Fruit fly (Drosophila melanogaster) whole organism, larva: ENCODE measurements around the gene Cp18.

ENCODE experiments used
- noc ChIP-seq: fragments of 200-800 bp; sonication (Bioruptor generic); optimal IDR thresholded peaks from 3 replicates; lab custom pipeline; 2019; ENCODE audit warnings: missing biosample characterization, mild to moderate bottlenecking, missing genetic modification characterization, moderate library complexity

Cp18 gene

DNA sequence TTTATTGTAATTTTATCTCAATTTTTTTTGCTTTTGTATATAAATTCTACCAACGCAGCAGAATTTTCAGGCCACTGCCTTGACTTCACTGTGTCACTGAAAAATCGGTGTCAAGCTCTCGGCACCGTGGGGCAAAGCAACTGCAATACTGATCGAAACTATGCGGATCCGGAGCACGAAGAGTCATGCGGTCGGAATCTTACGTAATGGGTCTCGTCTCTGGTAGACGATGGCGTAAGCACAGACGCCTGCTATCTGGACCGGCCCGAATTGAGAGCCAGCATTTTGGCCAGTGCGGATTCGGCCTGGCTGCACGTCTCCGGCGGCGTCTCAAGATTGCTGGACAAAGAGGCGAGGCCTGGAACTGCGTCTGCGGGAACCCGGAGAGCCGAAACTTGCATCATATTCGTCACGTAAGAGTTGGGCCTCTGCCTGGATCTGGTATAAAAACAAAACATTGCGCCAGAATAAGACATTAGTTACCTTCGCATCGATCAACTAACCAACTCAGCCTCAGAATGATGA lies at the start of gene Cp18:
TSS of gene Cp18 (plus strand) at position 475 of the 525 bp plus-strand sequence.
- TF ChIP-seq noc (tag; lab: Kevin White, UChicago): no peak

DNA sequence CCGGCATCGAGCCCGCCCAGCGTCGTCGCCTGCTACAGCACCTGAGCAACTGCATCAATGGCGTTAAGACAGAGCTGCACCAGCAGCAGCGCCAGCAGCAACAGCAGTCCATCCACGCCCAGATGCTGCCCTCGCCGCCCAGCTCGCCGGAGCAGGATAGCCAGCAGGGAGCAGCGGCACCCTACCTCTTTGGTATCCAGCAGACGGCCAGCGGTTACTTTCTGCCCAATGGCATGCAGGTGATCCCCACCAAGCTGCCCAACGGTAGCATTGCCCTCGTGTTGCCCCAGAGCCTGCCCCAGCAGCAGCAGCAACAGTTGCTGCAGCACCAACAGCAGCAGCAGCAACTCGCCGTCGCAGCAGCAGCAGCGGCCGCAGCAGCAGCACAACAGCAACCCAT lies 48.8 kb upstream of the Cp18 start:
- no peak for TF ChIP-seq noc (tag; lab: Kevin White, UChicago)

DNA sequence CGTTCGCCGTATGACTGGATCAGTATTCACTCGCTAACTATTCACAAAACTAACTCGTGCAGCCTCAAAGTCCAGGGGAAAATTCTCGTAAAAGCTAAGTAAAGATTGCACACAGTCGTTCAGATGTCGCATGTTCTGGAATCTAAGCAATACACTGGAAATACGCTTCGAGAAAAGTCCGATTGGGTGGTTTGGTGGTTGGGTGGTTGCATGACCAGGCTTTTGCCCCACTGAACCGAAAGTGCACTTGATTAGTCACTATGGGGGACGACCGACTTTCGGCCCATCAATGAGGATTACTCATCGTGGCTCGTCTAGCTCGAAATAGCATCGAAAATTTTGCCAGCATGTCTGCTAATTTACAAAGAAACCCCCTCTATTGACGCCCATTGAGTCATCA lies 46.2 kb upstream of the Cp18 start:
- no peak for TF ChIP-seq noc (tag; lab: Kevin White, UChicago)

DNA sequence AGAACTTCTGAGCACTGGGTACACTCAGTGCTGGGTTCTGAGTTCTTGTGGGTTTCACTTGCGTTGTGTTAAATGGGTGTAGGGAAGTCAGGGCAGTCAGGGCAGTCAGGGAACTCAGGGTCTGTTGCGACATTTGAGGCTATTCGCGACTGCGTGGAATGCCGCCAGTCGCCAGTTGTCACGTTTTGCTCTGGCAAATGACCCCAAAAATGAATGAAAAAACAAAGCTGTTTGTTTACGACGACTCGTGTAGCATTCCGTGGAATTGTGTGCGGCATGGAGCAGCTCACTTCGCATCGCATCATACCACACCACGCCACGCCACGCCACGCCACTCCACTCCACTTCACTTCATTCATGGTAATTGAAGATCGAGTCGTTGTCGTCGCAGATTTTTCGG lies 45.3 kb upstream of the Cp18 start:
- TF ChIP-seq noc (tag; lab: Kevin White, UChicago): no peak

DNA sequence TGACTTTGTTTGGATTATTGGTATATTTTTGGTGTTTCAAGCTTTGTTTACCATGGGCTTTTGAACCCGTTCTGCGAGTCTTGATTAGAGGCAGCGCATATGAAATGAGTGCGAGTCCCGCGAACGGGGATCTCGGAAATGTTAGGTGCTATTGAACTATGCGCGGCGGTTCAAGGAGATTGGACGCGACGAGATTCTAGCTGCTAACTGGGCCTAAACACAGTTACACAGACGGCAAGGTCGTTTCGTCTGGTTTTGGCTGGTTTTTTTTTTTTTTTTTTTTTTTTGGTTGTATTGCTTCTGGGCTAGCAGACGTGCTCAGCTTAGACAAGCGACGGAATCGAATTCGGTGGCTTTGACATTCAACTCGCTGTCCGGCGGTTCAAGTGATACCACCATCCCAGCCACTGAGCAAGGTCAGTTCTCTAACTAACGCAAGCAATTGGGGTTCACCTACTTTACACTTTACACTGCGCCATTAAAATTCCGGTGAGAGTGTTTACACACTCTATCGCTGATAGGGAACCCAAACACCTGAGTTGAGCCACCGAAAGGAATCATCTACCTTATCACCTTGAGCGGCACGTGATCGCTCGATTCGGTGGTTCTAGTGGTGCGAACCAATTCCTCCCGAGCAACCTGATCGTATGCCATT lies 44.6 kb upstream of the Cp18 start:
- no peak for TF ChIP-seq noc (tag; lab: Kevin White, UChicago)

DNA sequence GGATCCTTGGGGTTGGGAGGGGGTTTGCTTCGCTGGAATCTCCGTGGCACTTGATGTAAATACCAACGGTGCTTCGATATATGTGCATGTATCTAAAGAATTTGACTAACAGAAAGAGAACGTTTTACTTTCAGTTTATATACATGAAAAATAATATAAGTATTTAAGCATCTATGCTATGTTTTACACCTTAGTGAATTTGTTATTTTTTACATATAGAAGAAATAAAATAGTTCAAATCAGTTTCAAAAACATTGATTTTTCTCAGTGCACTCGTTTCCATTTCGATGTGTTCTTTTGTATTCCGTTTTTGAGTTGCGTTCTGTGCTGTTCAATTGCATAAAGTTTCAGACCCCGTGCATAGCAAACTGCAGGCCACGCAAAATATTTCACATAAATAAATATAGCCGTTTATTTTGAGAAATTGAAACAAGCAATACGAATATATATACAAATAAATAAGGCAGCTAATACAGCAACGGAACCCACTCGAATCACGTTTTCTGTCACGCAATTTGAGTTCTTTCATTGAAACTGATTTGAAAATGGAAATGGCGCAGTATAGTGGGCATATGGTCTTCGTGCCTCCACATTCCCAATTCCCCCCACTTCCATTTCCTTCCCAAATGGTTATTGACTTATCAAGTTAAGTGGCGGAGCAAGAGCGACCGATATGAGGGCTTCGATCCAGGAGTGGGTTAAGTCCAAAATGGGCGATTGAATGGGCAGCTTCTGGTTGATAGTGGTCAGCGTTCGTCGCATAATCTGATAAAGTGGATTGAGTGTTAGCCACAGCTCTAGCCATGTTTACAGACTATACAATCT lies 43.8 kb upstream of the Cp18 start:
- TF ChIP-seq noc (tag; lab: Kevin White, UChicago): no peak

DNA sequence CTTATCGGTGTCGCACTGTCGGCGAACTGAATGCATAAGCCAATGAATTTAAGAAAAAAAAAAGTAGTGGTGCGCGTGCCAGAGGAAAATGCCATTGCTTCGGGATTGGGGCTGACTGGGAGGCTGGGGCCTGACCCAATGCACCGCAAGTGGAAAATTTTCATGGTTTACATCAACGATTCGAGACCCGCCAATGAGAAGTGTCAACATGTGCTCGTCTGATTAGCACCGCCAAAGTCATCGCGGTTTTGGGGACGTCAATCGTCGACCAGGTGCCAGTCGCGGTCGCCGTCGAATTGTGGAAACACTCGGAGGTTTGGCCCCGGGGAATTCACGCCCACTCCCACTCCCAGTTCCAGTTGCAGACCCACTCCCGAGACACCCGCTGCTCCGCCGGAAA lies 42.8 kb upstream of the Cp18 start:
- TF ChIP-seq noc (tag; lab: Kevin White, UChicago): no peak

DNA sequence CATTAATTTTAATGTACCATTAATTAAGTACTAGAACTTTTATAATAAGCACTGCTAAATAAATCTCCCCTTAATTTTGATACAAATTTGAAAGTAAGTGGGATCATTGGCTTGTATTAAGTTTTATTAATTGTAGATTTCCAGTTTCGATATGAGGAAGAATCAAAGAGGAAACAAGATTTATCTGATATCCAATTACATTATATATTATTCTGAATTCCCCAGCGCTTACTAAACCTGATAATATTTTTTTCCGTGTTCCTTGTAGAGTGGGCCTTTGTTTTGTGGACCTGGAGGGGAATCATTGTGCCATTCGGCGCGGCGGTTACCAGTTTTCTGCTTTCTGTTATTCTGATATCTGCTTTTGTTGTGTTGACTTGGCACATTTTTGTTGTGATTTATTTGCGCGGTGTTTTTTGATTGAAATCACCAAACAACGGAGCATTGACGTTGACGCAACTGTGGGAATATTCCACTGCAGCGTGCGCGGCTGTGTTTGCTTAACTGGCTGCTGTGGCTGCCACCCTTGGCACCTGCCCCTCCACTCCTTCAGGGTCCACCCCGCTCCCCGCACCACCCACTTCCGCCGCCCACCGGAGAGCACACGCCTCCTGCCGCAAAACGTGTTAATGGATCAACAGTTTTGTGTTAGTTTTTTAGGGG lies 42.0 kb upstream of the Cp18 start:
- no peak for TF ChIP-seq noc (tag; lab: Kevin White, UChicago)

DNA sequence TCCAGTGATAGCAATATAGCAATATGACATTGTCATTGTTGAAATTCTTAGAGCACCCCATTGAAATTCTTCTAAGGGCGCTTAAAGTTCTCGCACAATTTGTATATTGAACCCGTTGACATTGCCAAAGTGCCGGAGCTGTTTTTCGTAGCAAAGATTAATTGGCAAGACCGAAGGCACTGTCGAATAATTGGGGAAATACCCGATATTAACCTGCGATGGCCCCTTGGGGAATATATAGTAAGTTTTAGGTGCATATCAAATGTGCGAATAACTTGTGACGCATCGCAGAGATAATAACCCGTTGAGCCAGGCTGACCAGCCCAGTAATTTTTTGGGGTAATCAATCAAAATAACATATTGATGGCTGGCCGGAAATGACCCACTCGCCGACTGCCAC lies 39.9 kb upstream of the Cp18 start:
- TF ChIP-seq noc (tag; lab: Kevin White, UChicago): no peak

DNA sequence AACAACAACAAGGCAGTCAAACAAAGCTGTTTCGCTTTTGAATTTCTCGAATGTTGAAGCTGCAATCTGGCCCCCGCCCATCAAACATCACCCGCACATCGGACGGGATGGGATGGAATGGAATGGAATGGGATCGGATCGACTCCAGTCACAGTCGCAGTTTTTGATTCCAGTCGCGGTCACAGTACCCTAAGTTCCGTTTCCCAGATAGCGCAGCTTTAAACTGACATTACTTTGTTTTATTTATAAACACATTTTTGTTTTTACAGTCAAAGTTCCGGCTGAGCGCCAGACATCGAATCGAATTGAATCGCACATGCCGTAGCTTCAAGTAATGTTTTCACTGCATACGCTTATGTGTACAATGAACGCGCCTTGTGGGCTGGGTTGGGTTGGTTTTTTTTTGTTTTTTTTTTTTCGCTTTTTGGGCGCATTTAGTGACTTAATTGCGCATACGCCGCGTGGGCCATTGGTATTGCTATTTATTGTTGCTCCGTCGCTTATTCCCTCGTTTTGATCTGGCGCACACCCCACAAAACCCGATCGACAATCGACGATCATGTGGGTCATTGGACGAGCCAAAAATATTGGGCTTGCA lies 37.8 kb upstream of the Cp18 start:
- TF ChIP-seq noc (tag; lab: Kevin White, UChicago): peak; percentile 1

DNA sequence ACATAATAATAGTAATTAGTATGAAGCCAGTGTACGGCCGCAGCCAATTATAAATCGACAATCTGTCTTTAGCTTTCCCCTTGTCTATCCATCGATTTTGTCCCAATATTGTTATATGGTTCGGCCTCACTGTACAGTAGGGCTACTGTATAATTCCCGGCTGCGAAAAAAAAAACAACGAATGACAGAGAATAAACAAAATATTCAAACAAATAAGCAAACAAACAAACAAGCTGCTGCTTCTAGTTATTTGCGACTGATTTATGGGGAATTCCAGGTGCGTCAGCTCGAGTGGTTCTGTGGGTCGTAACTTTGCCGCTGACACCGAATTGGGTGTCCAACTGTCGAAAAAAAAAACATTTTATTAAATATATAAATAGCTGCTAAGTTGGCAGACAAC lies 36.9 kb upstream of the Cp18 start:
- TF ChIP-seq noc (tag; lab: Kevin White, UChicago): no peak

DNA sequence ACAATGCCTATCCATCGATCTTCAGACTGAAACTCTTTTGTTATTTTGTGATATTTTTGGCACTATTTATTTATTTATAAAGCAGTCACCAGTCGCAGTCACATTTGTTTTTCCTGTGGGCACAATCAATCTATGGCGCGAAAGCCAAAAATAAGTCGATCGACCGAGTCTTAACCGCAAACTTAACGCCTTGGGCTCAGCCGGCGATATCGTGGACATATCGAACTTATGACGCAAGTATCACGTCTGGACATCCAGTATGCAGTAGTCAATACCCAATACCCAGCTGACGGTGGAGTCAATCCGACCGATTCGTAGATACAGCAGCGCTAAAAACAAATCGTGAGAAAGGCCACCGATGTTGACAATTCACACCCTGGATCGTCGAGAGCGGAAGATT lies 36.0 kb upstream of the Cp18 start:
- no peak for TF ChIP-seq noc (tag; lab: Kevin White, UChicago)

DNA sequence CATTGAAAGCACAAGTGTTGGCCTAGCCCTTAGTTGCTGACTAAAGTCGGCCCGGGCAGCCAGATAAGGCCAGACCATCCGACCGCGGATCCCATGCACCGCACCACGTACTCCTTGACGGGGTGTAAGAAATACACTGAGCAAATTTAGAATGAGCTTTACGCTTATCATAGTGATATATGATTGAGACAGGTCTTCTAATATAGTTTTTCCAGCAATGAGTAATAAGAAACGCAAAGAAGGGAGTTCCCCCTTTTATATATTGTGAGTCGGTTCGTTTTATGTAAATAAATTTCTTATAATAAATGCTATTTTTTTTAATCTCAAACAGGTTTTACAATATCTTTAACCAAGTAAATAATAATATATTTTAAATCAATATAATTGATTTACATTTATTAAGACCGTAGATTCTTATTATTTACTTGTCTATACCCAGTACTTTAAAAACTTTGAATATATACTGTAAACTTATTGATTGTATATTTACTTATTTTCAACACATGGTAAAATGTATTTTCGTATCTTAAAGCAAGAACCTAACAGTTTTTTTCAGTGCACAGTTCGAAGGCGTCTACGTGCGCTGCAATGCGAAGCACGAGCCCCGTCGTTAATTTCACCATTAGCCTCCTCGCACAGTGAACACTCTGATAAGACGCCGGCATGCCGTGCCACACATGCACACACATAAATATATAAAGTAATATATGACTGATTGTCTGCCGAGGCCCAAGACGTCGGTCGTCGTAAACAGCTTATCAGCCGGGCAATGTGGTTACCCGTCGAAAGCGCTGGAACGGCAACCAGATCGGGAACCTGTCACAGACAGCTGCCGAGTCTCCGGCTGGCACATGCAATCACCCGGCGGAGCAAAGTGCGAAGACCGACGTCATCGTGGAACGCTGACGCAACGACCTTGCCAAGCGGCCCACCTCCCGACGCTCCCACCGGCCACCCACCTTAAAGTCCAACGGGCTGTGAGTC lies 34.4 kb upstream of the Cp18 start:
- peak; percentile 76 for TF ChIP-seq noc (tag; lab: Kevin White, UChicago)
